Fruit fly (Drosophila melanogaster) whole organism, prepupa: ENCODE data around the gene CG34409.

ENCODE experiments used
- Blimp-1 ChIP-seq: fragments of 200-800 bp; sonication (Bioruptor generic); optimal IDR thresholded peaks from 3 replicates; lab custom pipeline; 2017; ENCODE audit warnings: missing biosample characterization, missing genetic modification characterization, mild to moderate bottlenecking, moderate library complexity, missing genetic modification reagents
- CG10669 ChIP-seq: fragments of 200-800 bp; sonication (Bioruptor generic); optimal IDR thresholded peaks from 3 replicates; lab custom pipeline; 2018; ENCODE audit warnings: missing biosample characterization, mild to moderate bottlenecking, missing genetic modification characterization, moderate library complexity
- CG11294 ChIP-seq: fragments of 200-800 bp; sonication (Bioruptor generic); IDR thresholded peaks from 2 replicates; pipeline ENCODE4 v1.3.6; 2022; ENCODE audit warnings: missing biosample characterization, missing genetic modification characterization
- CG11762 ChIP-seq: fragments of 200-800 bp; sonication (Bioruptor generic); optimal IDR thresholded peaks from 3 replicates; lab custom pipeline; 2016; ENCODE audit warnings: missing biosample characterization, missing genetic modification characterization; ENCODE audit not compliant: insufficient read depth
- CG15336 ChIP-seq: fragments of 200-800 bp; sonication (Bioruptor generic); IDR thresholded peaks from 2 replicates; pipeline ENCODE4 v1.3.6; 2022; ENCODE audit warnings: missing biosample characterization, missing genetic modification characterization
- CG1621 ChIP-seq: fragments of 200-800 bp; sonication (Bioruptor generic); optimal IDR thresholded peaks from 3 replicates; lab custom pipeline; 2018; ENCODE audit warnings: missing biosample characterization, mild to moderate bottlenecking, missing genetic modification characterization
- CG16779 ChIP-seq: fragments of 200-800 bp; sonication (Bioruptor generic); optimal IDR thresholded peaks from 3 replicates; lab custom pipeline; 2017; ENCODE audit warnings: missing biosample characterization, mild to moderate bottlenecking, missing genetic modification characterization
- CG31627 ChIP-seq: fragments of 200-800 bp; sonication (Bioruptor generic); optimal IDR thresholded peaks from 3 replicates; lab custom pipeline; 2016; ENCODE audit warnings: missing biosample characterization, missing genetic modification characterization
- CG32006 ChIP-seq: fragments of 200-800 bp; sonication (Bioruptor generic); optimal IDR thresholded peaks from 3 replicates; lab custom pipeline; 2017; ENCODE audit warnings: missing biosample characterization, mild to moderate bottlenecking, missing genetic modification characterization
- CG34406 ChIP-seq: fragments of 200-800 bp; sonication (Bioruptor generic); optimal IDR thresholded peaks from 3 replicates; lab custom pipeline; 2016; ENCODE audit warnings: missing biosample characterization, missing genetic modification characterization
- CG3919 ChIP-seq: fragments of 200-800 bp; sonication (Bioruptor generic); optimal IDR thresholded peaks from 3 replicates; lab custom pipeline; 2016; ENCODE audit warnings: missing biosample characterization, missing genetic modification characterization
- CG4318 ChIP-seq: fragments of 200-800 bp; sonication (Bioruptor generic); optimal IDR thresholded peaks from 3 replicates; lab custom pipeline; 2017; ENCODE audit warnings: missing biosample characterization, mild to moderate bottlenecking, missing genetic modification characterization
- CG6163 ChIP-seq: fragments of 200-800 bp; sonication (Bioruptor generic); IDR thresholded peaks from 3 replicates; pipeline ENCODE4 v1.3.6; 2022; ENCODE audit warnings: missing biosample characterization, missing genetic modification characterization
- CG6276 ChIP-seq: fragments of 200-800 bp; sonication (Bioruptor generic); optimal IDR thresholded peaks from 2 replicates; lab custom pipeline; 2017; ENCODE audit warnings: missing biosample characterization, mild to moderate bottlenecking, missing genetic modification characterization
- CG6792 ChIP-seq: fragments of 200-800 bp; sonication (Bioruptor generic); optimal IDR thresholded peaks from 3 replicates; lab custom pipeline; 2016; ENCODE audit warnings: missing biosample characterization, missing genetic modification characterization
- CG6808 ChIP-seq: fragments of 200-800 bp; sonication (Bioruptor generic); optimal IDR thresholded peaks from 3 replicates; lab custom pipeline; 2017; ENCODE audit warnings: missing biosample characterization, missing genetic modification characterization, mild to moderate bottlenecking, moderate library complexity, missing genetic modification reagents
- CG6854 ChIP-seq: fragments of 200-800 bp; sonication (Bioruptor generic); optimal IDR thresholded peaks from 2 replicates; lab custom pipeline; 2017; ENCODE audit warnings: missing biosample characterization, mild to moderate bottlenecking, missing genetic modification characterization
- CG8319 ChIP-seq: fragments of 200-800 bp; sonication (Bioruptor generic); optimal IDR thresholded peaks from 3 replicates; lab custom pipeline; 2016; ENCODE audit warnings: missing biosample characterization, missing genetic modification characterization
- CG8632 ChIP-seq: fragments of 200-800 bp; sonication (Bioruptor generic); optimal IDR thresholded peaks from 3 replicates; lab custom pipeline; 2016; ENCODE audit warnings: missing biosample characterization, missing genetic modification characterization
- CG9139 ChIP-seq: fragments of 200-800 bp; sonication (Bioruptor generic); optimal IDR thresholded peaks from 3 replicates; lab custom pipeline; 2017; ENCODE audit warnings: missing biosample characterization, mild to moderate bottlenecking, missing genetic modification characterization
- Eip75B ChIP-seq: fragments of 200-800 bp; sonication (Bioruptor generic); optimal IDR thresholded peaks from 3 replicates; lab custom pipeline; 2016; ENCODE audit warnings: missing biosample characterization, missing genetic modification characterization
- Eip78C ChIP-seq: fragments of 200-800 bp; sonication (Bioruptor generic); peaks from one replicate; lab custom pipeline; 2016; ENCODE audit warnings: missing biosample characterization, missing genetic modification characterization
- Eip93F ChIP-seq: fragments of 200-800 bp; sonication (Bioruptor generic); optimal IDR thresholded peaks from 2 replicates; lab custom pipeline; 2016; ENCODE audit warnings: missing biosample characterization, mild to moderate bottlenecking, missing genetic modification characterization
- Ets21C ChIP-seq: fragments of 200-800 bp; sonication (Bioruptor generic); optimal IDR thresholded peaks from 3 replicates; lab custom pipeline; 2016; ENCODE audit warnings: missing biosample characterization, missing genetic modification characterization
- Gug ChIP-seq: fragments of 200-800 bp; sonication (Bioruptor generic); IDR thresholded peaks from 2 replicates; pipeline ENCODE4 v1.3.6; 2022; ENCODE audit warnings: missing biosample characterization, missing genetic modification characterization
- Hr38 ChIP-seq: sonication (Bioruptor generic); optimal IDR thresholded peaks from 2 replicates; lab custom pipeline; 2016; ENCODE audit warnings: missing biosample characterization, missing genetic modification characterization
- Hr39 ChIP-seq: fragments of 200-800 bp; sonication (Bioruptor generic); optimal IDR thresholded peaks from 2 replicates; lab custom pipeline; 2016; ENCODE audit warnings: missing biosample characterization, missing genetic modification characterization
- Lpt ChIP-seq: fragments of 200-800 bp; sonication (Bioruptor generic); optimal IDR thresholded peaks from 3 replicates; lab custom pipeline; 2016; ENCODE audit warnings: missing biosample characterization, missing genetic modification characterization
- OdsH ChIP-seq: fragments of 200-800 bp; sonication (Bioruptor generic); optimal IDR thresholded peaks from 3 replicates; lab custom pipeline; 2016; ENCODE audit warnings: missing biosample characterization, missing genetic modification characterization
- Smox ChIP-seq: fragments of 200-800 bp; sonication (Bioruptor generic); optimal IDR thresholded peaks from 3 replicates; lab custom pipeline; 2016; ENCODE audit warnings: missing biosample characterization, missing genetic modification characterization
- Sox102F ChIP-seq: fragments of 200-800 bp; sonication (Bioruptor generic); optimal IDR thresholded peaks from 2 replicates; lab custom pipeline; 2016; ENCODE audit warnings: missing biosample characterization, mild to moderate bottlenecking, missing genetic modification characterization
- Sox15 ChIP-seq: fragments of 200-800 bp; sonication (Bioruptor generic); optimal IDR thresholded peaks from 3 replicates; lab custom pipeline; 2016; ENCODE audit warnings: missing biosample characterization, missing genetic modification characterization
- achi ChIP-seq: fragments of 200-800 bp; sonication (Bioruptor generic); optimal IDR thresholded peaks from 3 replicates; lab custom pipeline; 2016; ENCODE audit warnings: missing biosample characterization, missing genetic modification characterization
- cyc ChIP-seq: fragments of 200-800 bp; sonication (Bioruptor generic); optimal IDR thresholded peaks from 3 replicates; lab custom pipeline; 2016; ENCODE audit warnings: missing biosample characterization, missing genetic modification characterization
- dac ChIP-seq: fragments of 200-800 bp; sonication (Bioruptor generic); optimal IDR thresholded peaks from 2 replicates; lab custom pipeline; 2017; ENCODE audit warnings: missing biosample characterization, mild to moderate bottlenecking, missing genetic modification characterization
- dsx ChIP-seq: fragments of 200-800 bp; optimal IDR thresholded peaks from 3 replicates; lab custom pipeline; 2019; ENCODE audit warnings: missing biosample characterization, mild to moderate bottlenecking, missing genetic modification characterization, moderate library complexity; ENCODE audit not compliant: poor library complexity, severe bottlenecking
- eg ChIP-seq: fragments of 200-800 bp; sonication (Bioruptor generic); IDR thresholded peaks from 3 replicates; pipeline ENCODE4 v1.3.6; 2022; ENCODE audit warnings: missing biosample characterization, missing genetic modification characterization
- esn ChIP-seq: fragments of 200-800 bp; sonication (Bioruptor generic); optimal IDR thresholded peaks from 2 replicates; lab custom pipeline; 2016; ENCODE audit warnings: missing biosample characterization, mild to moderate bottlenecking, missing genetic modification characterization, moderate library complexity
- fd59A ChIP-seq: fragments of 200-800 bp; sonication (Bioruptor generic); optimal IDR thresholded peaks from 2 replicates; lab custom pipeline; 2017; ENCODE audit warnings: missing biosample characterization, mild to moderate bottlenecking, missing genetic modification characterization, missing genetic modification reagents
- fd85E ChIP-seq: fragments of 200-800 bp; sonication (Bioruptor generic); optimal IDR thresholded peaks from 3 replicates; lab custom pipeline; 2016; ENCODE audit warnings: missing biosample characterization, missing genetic modification characterization
- fkh ChIP-seq: fragments of 200-800 bp; sonication (Bioruptor generic); optimal IDR thresholded peaks from 3 replicates; lab custom pipeline; 2017; ENCODE audit warnings: missing biosample characterization, mild to moderate bottlenecking, missing genetic modification characterization, moderate library complexity
- lz ChIP-seq: fragments of 200-800 bp; sonication (Bioruptor generic); optimal IDR thresholded peaks from 3 replicates; lab custom pipeline; 2016; ENCODE audit warnings: missing biosample characterization, missing genetic modification characterization
- net ChIP-seq: fragments of 200-800 bp; sonication (Bioruptor generic); optimal IDR thresholded peaks from 3 replicates; lab custom pipeline; 2016; ENCODE audit warnings: missing biosample characterization, missing genetic modification characterization
- pdm3 ChIP-seq: fragments of 200-800 bp; sonication (Bioruptor generic); optimal IDR thresholded peaks from 3 replicates; lab custom pipeline; 2016; ENCODE audit warnings: missing biosample characterization, missing genetic modification characterization
- salr ChIP-seq, 2 experiments: fragments of 200-800 bp; sonication (Bioruptor generic); optimal IDR thresholded peaks; 3 replicates each; lab custom pipeline; 2016 to 2018; ENCODE audit warnings: missing biosample characterization in 2 of 2, missing genetic modification characterization in 2 of 2, mild to moderate bottlenecking in 1 of 2
- spab ChIP-seq: fragments of 200-800 bp; sonication (Bioruptor generic); optimal IDR thresholded peaks from 2 replicates; lab custom pipeline; 2017; ENCODE audit warnings: missing biosample characterization, mild to moderate bottlenecking, missing genetic modification characterization, missing genetic modification reagents
- svp ChIP-seq: fragments of 200-800 bp; sonication (Bioruptor generic); peaks from one replicate; lab custom pipeline; 2016; ENCODE audit warnings: missing biosample characterization, missing genetic modification characterization
- vri ChIP-seq: fragments of 200-800 bp; sonication (Bioruptor generic); optimal IDR thresholded peaks from 3 replicates; lab custom pipeline; 2016; ENCODE audit warnings: missing biosample characterization, mild to moderate bottlenecking, missing genetic modification characterization

The CG34409 gene

dm6 chr3R:9702567-9702966 is 43.6 kb downstream of the CG34409 start (continued):
- TF ChIP-seq eg (GFP tag; lab: Robert Waterston, UW) (no peak), CG10669 (GFP tag; lab: Kevin White, UChicago) (peak; percentile 41), CG15336 (GFP tag; lab: Robert Waterston, UW) (no peak), Sox15 (GFP tag; lab: Kevin White, UChicago) (no peak), CG11762 (GFP tag; lab: Kevin White, UChicago) (peak; percentile 64), CG6808 (GFP tag; lab: Kevin White, UChicago) (no peak), CG31627 (GFP tag; lab: Kevin White, UChicago) (peak; percentile 66), net (GFP tag; lab: Kevin White, UChicago) (peak; percentile 57), achi (GFP tag; lab: Kevin White, UChicago) (peak; percentile 59), CG6792 (GFP tag; lab: Kevin White, UChicago) (peak; percentile 35), fd85E (GFP tag; lab: Kevin White, UChicago) (no peak), svp (GFP tag; lab: Kevin White, UChicago) (peak; percentile 73), cyc (peak; percentile 38), CG34406 (GFP tag; lab: Kevin White, UChicago) (peak; percentile 42), Eip93F (peak; percentile 27), Lpt (GFP tag; lab: Kevin White, UChicago) (peak; percentile 54), salr (GFP tag; optimal IDR thresholded peaks at IDR 0.05; lab: Kevin White, UChicago) (peak in 1 of 2 experiments; percentile 40), CG16779 (tag; lab: Kevin White, UChicago) (peak; percentile 9), lz (GFP tag; lab: Kevin White, UChicago) (peak; percentile 57), dsx (GFP tag; lab: Kevin White, UChicago) (no peak), Sox102F (peak; percentile 48), CG32006 (GFP tag; lab: Kevin White, UChicago) (peak; percentile 78), Eip75B (GFP tag; lab: Kevin White, UChicago) (peak; percentile 41)

- TF ChIP-seq Hr38 (no peak), CG15336 (GFP tag; lab: Robert Waterston, UW) (no peak), CG8632 (no peak), net (GFP tag; lab: Kevin White, UChicago) (no peak), Eip75B (GFP tag; lab: Kevin White, UChicago) (no peak), svp (GFP tag; lab: Kevin White, UChicago) (peak; percentile 78), dac (GFP tag; lab: Kevin White, UChicago) (no peak), CG4318 (GFP tag; lab: Kevin White, UChicago) (no peak), fd85E (GFP tag; lab: Kevin White, UChicago) (no peak), vri (GFP tag; lab: Kevin White, UChicago) (no peak), CG6276 (GFP tag; lab: Kevin White, UChicago) (no peak), Eip78C (GFP tag; lab: Kevin White, UChicago) (peak; percentile 74), cyc (no peak), spab (GFP tag; lab: Kevin White, UChicago) (no peak), fd59A (no peak), CG10669 (GFP tag; lab: Kevin White, UChicago) (no peak), CG11762 (GFP tag; lab: Kevin White, UChicago) (no peak), achi (GFP tag; lab: Kevin White, UChicago) (no peak), eg (GFP tag; lab: Robert Waterston, UW) (no peak), Gug (GFP tag; lab: Robert Waterston, UW) (no peak), esn (GFP tag; lab: Kevin White, UChicago) (peak; percentile 35), CG1621 (tag; lab: Kevin White, UChicago) (no peak), Blimp-1 (GFP tag; lab: Kevin White, UChicago) (no peak), lz (GFP tag; lab: Kevin White, UChicago) (peak; percentile 18), CG11294 (GFP tag; lab: Robert Waterston, UW) (no peak), Lpt (GFP tag; lab: Kevin White, UChicago) (no peak), fkh (no peak), CG6854 (no peak), OdsH (GFP tag; lab: Kevin White, UChicago) (no peak), Sox102F (peak; percentile 13), CG9139 (GFP tag; lab: Kevin White, UChicago) (no peak), Ets21C (GFP tag; lab: Kevin White, UChicago) (no peak), pdm3 (peak; percentile 27), dsx (GFP tag; lab: Kevin White, UChicago) (no peak), Hr39 (peak; percentile 11), CG3919 (GFP tag; lab: Kevin White, UChicago) (no peak), CG8319 (GFP tag; lab: Kevin White, UChicago) (no peak), Smox (GFP tag; lab: Kevin White, UChicago) (peak; percentile 17), CG6163 (no peak)
Observed at dm6 chr3R:9701897-9702296, 44.3 kb downstream of the CG34409 start.
